Fruit fly (Drosophila melanogaster) whole organism, prepupa: Measurements from ENCODE around the gene CG34173.

Experiments used
- CG8319 ChIP-seq: fragments of 200-800 bp; sonication (Bioruptor generic); optimal IDR thresholded peaks from 3 replicates; lab custom pipeline; 2016; ENCODE audit warnings: missing biosample characterization, missing genetic modification characterization
- CG9139 ChIP-seq: fragments of 200-800 bp; sonication (Bioruptor generic); optimal IDR thresholded peaks from 3 replicates; lab custom pipeline; 2017; ENCODE audit warnings: missing biosample characterization, mild to moderate bottlenecking, missing genetic modification characterization
- fkh ChIP-seq: fragments of 200-800 bp; sonication (Bioruptor generic); optimal IDR thresholded peaks from 3 replicates; lab custom pipeline; 2017; ENCODE audit warnings: missing biosample characterization, mild to moderate bottlenecking, missing genetic modification characterization, moderate library complexity

The CG34173 gene

DNA sequence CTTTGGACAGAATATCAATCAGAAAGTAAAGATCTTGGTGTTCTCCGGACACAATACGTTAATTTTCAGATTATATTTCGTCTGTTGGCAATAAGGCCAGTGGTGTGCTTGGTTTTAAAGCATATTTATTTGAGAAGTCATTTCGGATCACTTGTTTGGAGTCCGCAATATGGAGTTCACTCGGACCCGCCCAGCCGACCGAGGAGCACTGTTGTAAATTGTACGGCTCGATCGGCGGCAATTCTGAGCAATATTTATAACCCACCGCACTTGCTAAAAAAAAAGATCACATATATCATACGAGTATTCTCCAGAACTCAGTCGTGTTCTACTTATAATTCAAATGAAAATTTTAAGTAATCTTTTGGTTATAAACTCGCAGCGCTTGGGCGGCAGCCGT lies 39.2 kb downstream of the CG34173 start, which contains the start of gene CG31693:
Gene CG31693, plus strand, starts transcription at position 301 of the 400 bp plus-strand sequence.
- no peak for TF ChIP-seq CG8319 (GFP tag; lab: Kevin White, UChicago)
- no peak for TF ChIP-seq CG9139
- no peak for TF ChIP-seq fkh (GFP tag; lab: Kevin White, UChicago)
